Worm (Caenorhabditis elegans) whole organism, L4/young adult: ENCODE data around the gene str-181.

Experiments used
- W03F9.2 ChIP-seq: fragments of 150-350 bp; optimal IDR thresholded peaks from 2 replicates; lab custom pipeline; 2014; ENCODE audit warnings: missing biosample characterization, missing genetic modification characterization
- dao-5 ChIP-seq: sonication (generic microtip); optimal IDR thresholded peaks from 2 replicates; lab custom pipeline; 2016; ENCODE audit warnings: missing genotype, missing genetic modification characterization, moderate library complexity, missing compliant biosample characterization

- TF ChIP-seq W03F9.2 (no peak), dao-5 (no peak)
These were observed 17.7 kb upstream of the str-181 start, which contains the start of gene cky-1 for ce11 chrV:12736166-12736753.
